Worm (Caenorhabditis elegans) whole organism, L1 larva: ENCODE data around the gene fbxb-111.

Source experiments
- C16A3.4 ChIP-seq: fragments of 150-350 bp; optimal IDR thresholded peaks from 2 replicates; lab custom pipeline; 2014; ENCODE audit warnings: missing biosample characterization, missing genetic modification characterization
- C34B4.2 ChIP-seq: sonication (generic microtip); optimal IDR thresholded peaks from 2 replicates; lab custom pipeline; 2017; ENCODE audit warnings: mild to moderate bottlenecking, missing genetic modification characterization, missing compliant biosample characterization
- Y116A8C.19 ChIP-seq: sonication (generic microtip); optimal IDR thresholded peaks from 2 replicates; lab custom pipeline; 2016; ENCODE audit warnings: missing compliant biosample characterization, missing genetic modification characterization, borderline replicate concordance
- aha-1 ChIP-seq: fragments of 150-350 bp; optimal IDR thresholded peaks from 2 replicates; lab custom pipeline; 2014; ENCODE audit warnings: missing biosample characterization, missing genetic modification characterization
- aly-2 ChIP-seq: fragments of 150-350 bp; optimal IDR thresholded peaks from 2 replicates; lab custom pipeline; 2014; ENCODE audit warnings: missing biosample characterization, missing genetic modification characterization
- blmp-1 ChIP-seq: fragments of 150-350 bp; optimal IDR thresholded peaks from 2 replicates; lab custom pipeline; 2014; ENCODE audit warnings: missing biosample characterization, missing genetic modification characterization
- ceh-63 ChIP-seq: fragments of 200-800 bp; sonication (Bioruptor generic); optimal IDR thresholded peaks from 2 replicates; lab custom pipeline; 2018; ENCODE audit warnings: mild to moderate bottlenecking, missing genetic modification characterization, missing compliant biosample characterization
- ceh-82 ChIP-seq, 3 experiments: fragments of 150-350 bp in 1 of 3; sonication (generic microtip) in 2 of 3; optimal IDR thresholded peaks; 2 replicates each; lab custom pipeline; 2014 to 2017; ENCODE audit warnings: missing biosample characterization in 3 of 3, missing genetic modification characterization in 3 of 3
- ceh-88 ChIP-seq: fragments of 200-800 bp; sonication (Bioruptor generic); IDR thresholded peaks from 2 replicates; pipeline ENCODE4 v1.3.6; 2022; ENCODE audit warnings: missing genetic modification characterization, missing compliant biosample characterization
- ces-1 ChIP-seq: fragments of 150-350 bp; optimal IDR thresholded peaks from 2 replicates; lab custom pipeline; 2014; ENCODE audit warnings: missing biosample characterization, missing genetic modification reagents, missing genetic modification characterization
- efl-1 ChIP-seq, 4 experiments: fragments of 150-350 bp; optimal IDR thresholded peaks in 3 of 4; peaks in 1 of 4; 1 replicate in 1 of 4; 2 replicates in 3 of 4; lab custom pipeline; 2014; ENCODE audit warnings: missing biosample characterization in 2 of 4, missing genetic modification characterization in 2 of 4, missing genetic modification reagents in 2 of 4
- efl-3 ChIP-seq: fragments of 200-800 bp; sonication (Bioruptor generic); optimal IDR thresholded peaks from 2 replicates; lab custom pipeline; 2018; ENCODE audit warnings: mild to moderate bottlenecking, missing genetic modification characterization, missing compliant biosample characterization
- elt-2 ChIP-seq: sonication (generic microtip); optimal IDR thresholded peaks from 2 replicates; lab custom pipeline; 2016; ENCODE audit warnings: missing genetic modification characterization, mild to moderate bottlenecking, inconsistent platforms, missing compliant biosample characterization, missing genetic modification reagents
- fkh-4 ChIP-seq: sonication (generic microtip); optimal IDR thresholded peaks from 2 replicates; lab custom pipeline; 2016; ENCODE audit warnings: missing compliant biosample characterization, missing genetic modification characterization, borderline replicate concordance
- fkh-8 ChIP-seq: sonication (generic microtip); optimal IDR thresholded peaks from 2 replicates; lab custom pipeline; 2016; ENCODE audit warnings: mild to moderate bottlenecking, missing genetic modification characterization, missing compliant biosample characterization
- fos-1 ChIP-seq: fragments of 150-350 bp; optimal IDR thresholded peaks from 2 replicates; lab custom pipeline; 2014; ENCODE audit warnings: missing biosample characterization, missing genetic modification characterization
- grh-1 ChIP-seq: fragments of 200-800 bp; sonication (Bioruptor generic); IDR thresholded peaks from 2 replicates; pipeline ENCODE4 v1.3.6; 2022; ENCODE audit warnings: missing genetic modification reagents, missing genetic modification characterization, missing compliant biosample characterization
- hlh-17 ChIP-seq: fragments of 200-800 bp; sonication (Bioruptor generic); optimal IDR thresholded peaks from 2 replicates; lab custom pipeline; 2018; ENCODE audit warnings: missing genetic modification characterization, mild to moderate bottlenecking, missing compliant biosample characterization, moderate library complexity, borderline replicate concordance
- irx-1 ChIP-seq: sonication (generic microtip); optimal IDR thresholded peaks from 2 replicates; lab custom pipeline; 2016; ENCODE audit warnings: missing genetic modification characterization, missing compliant biosample characterization
- jun-1 ChIP-seq: fragments of 150-350 bp; optimal IDR thresholded peaks from 2 replicates; lab custom pipeline; 2014; ENCODE audit warnings: missing biosample characterization, missing genetic modification reagents, missing genetic modification characterization
- lin-15B ChIP-seq: fragments of 150-350 bp; sonication (generic microtip); optimal IDR thresholded peaks from 3 replicates; lab custom pipeline; 2014; ENCODE audit warnings: missing biosample characterization, missing genetic modification characterization
- lin-35 ChIP-seq, 2 experiments: fragments of 150-350 bp; optimal IDR thresholded peaks; 2 replicates each; lab custom pipeline; 2014; ENCODE audit warnings: missing biosample characterization in 2 of 2, missing genetic modification characterization in 2 of 2, missing genetic modification reagents in 2 of 2
- lsy-2 ChIP-seq, 2 experiments: fragments of 150-350 bp; optimal IDR thresholded peaks; 2 replicates each; lab custom pipeline; 2014; ENCODE audit warnings: missing biosample characterization in 2 of 2, missing genetic modification characterization in 2 of 2
- mab-9 ChIP-seq: fragments of 200-800 bp; sonication (Bioruptor generic); IDR thresholded peaks from 2 replicates; pipeline ENCODE4 v1.3.6; 2022; ENCODE audit warnings: missing genetic modification reagents, missing genetic modification characterization, missing compliant biosample characterization
- mdl-1 ChIP-seq, 2 experiments: fragments of 150-350 bp; optimal IDR thresholded peaks; 2 replicates each; lab custom pipeline; 2014 to 2017; ENCODE audit warnings: missing biosample characterization in 2 of 2, missing genetic modification characterization in 2 of 2, inconsistent platforms in 1 of 2
- mef-2 ChIP-seq: fragments of 150-350 bp; optimal IDR thresholded peaks from 2 replicates; lab custom pipeline; 2014; ENCODE audit warnings: missing biosample characterization, missing genetic modification characterization
- mep-1 ChIP-seq: fragments of 150-350 bp; optimal IDR thresholded peaks from 2 replicates; lab custom pipeline; 2014; ENCODE audit warnings: missing biosample characterization, missing genetic modification characterization
- nhr-20 ChIP-seq: sonication (generic microtip); optimal IDR thresholded peaks from 2 replicates; lab custom pipeline; 2016; ENCODE audit warnings: mild to moderate bottlenecking, missing genetic modification characterization, missing compliant biosample characterization
- nhr-237 ChIP-seq: fragments of 150-350 bp; optimal IDR thresholded peaks from 2 replicates; lab custom pipeline; 2014; ENCODE audit warnings: missing biosample characterization, missing genetic modification characterization
- nhr-28 ChIP-seq: fragments of 150-350 bp; optimal IDR thresholded peaks from 2 replicates; lab custom pipeline; 2014; ENCODE audit warnings: missing biosample characterization, missing genetic modification characterization
- nhr-76 ChIP-seq: sonication (generic microtip); optimal IDR thresholded peaks from 2 replicates; lab custom pipeline; 2017; ENCODE audit warnings: missing biosample characterization, missing genetic modification characterization
- nhr-85 ChIP-seq: sonication (generic microtip); peaks from one replicate; lab custom pipeline; 2016; ENCODE audit warnings: missing genetic modification characterization, inconsistent platforms, missing compliant biosample characterization
- nhr-90 ChIP-seq: sonication (generic microtip); optimal IDR thresholded peaks from 2 replicates; lab custom pipeline; 2016; ENCODE audit warnings: mild to moderate bottlenecking, missing genetic modification characterization, missing compliant biosample characterization; ENCODE audit not compliant: poor library complexity
- pax-3 ChIP-seq: fragments of 200-800 bp; sonication (Bioruptor generic); optimal IDR thresholded peaks from 2 replicates; lab custom pipeline; 2018; ENCODE audit warnings: mild to moderate bottlenecking, missing genetic modification characterization, moderate library complexity, missing compliant biosample characterization
- rnt-1 ChIP-seq: sonication (generic microtip); optimal IDR thresholded peaks from 2 replicates; lab custom pipeline; 2016; ENCODE audit warnings: mild to moderate bottlenecking, missing genetic modification characterization, moderate library complexity, missing compliant biosample characterization
- snpc-4 ChIP-seq: fragments of 150-350 bp; optimal IDR thresholded peaks from 2 replicates; lab custom pipeline; 2014; ENCODE audit warnings: missing biosample characterization, missing genetic modification characterization
- snu-23 ChIP-seq: sonication (generic microtip); optimal IDR thresholded peaks from 2 replicates; lab custom pipeline; 2016; ENCODE audit warnings: missing genetic modification characterization, missing compliant biosample characterization
- sox-4 ChIP-seq: sonication (generic microtip); optimal IDR thresholded peaks from 2 replicates; lab custom pipeline; 2016; ENCODE audit warnings: missing genetic modification characterization, missing compliant biosample characterization
- sptf-1 ChIP-seq: fragments of 150-350 bp; optimal IDR thresholded peaks from 2 replicates; lab custom pipeline; 2014; ENCODE audit warnings: missing biosample characterization, missing genetic modification characterization
- sup-37 ChIP-seq: fragments of 200-800 bp; sonication (Bioruptor generic); optimal IDR thresholded peaks from 2 replicates; lab custom pipeline; 2018; ENCODE audit warnings: mild to moderate bottlenecking, missing genetic modification characterization, missing compliant biosample characterization
- tbx-2 ChIP-seq: sonication (generic microtip); optimal IDR thresholded peaks from 2 replicates; lab custom pipeline; 2016; ENCODE audit warnings: missing genetic modification characterization, missing compliant biosample characterization
- tlp-1 ChIP-seq: fragments of 150-350 bp; optimal IDR thresholded peaks from 2 replicates; lab custom pipeline; 2014; ENCODE audit warnings: missing biosample characterization, missing genetic modification characterization
- unc-130 ChIP-seq: fragments of 150-350 bp; optimal IDR thresholded peaks from 2 replicates; lab custom pipeline; 2017; ENCODE audit warnings: missing biosample characterization, missing genetic modification characterization, inconsistent platforms
- unc-30 ChIP-seq: sonication (generic microtip); optimal IDR thresholded peaks from 2 replicates; lab custom pipeline; 2017; ENCODE audit warnings: missing biosample characterization, missing genetic modification characterization
- unc-62 ChIP-seq: fragments of 150-350 bp; optimal IDR thresholded peaks from 2 replicates; lab custom pipeline; 2014; ENCODE audit warnings: missing biosample characterization, missing genetic modification reagents, missing genetic modification characterization
- unc-86 ChIP-seq: sonication (generic microtip); optimal IDR thresholded peaks from 2 replicates; lab custom pipeline; 2016; ENCODE audit warnings: missing genetic modification characterization, missing compliant biosample characterization
- unc-98 ChIP-seq: fragments of 200-800 bp; sonication (Bioruptor generic); IDR thresholded peaks from 2 replicates; pipeline ENCODE4 v1.3.6; 2022; ENCODE audit warnings: missing genetic modification characterization, missing compliant biosample characterization
- vab-15 ChIP-seq: sonication (generic microtip); optimal IDR thresholded peaks from 2 replicates; lab custom pipeline; 2017; ENCODE audit warnings: missing genotype, mild to moderate bottlenecking, missing genetic modification characterization, missing compliant biosample characterization
- zag-1 ChIP-seq: fragments of 150-350 bp; optimal IDR thresholded peaks from 2 replicates; lab custom pipeline; 2014; ENCODE audit warnings: missing biosample characterization, missing genetic modification characterization
- zip-4 ChIP-seq: fragments of 200-800 bp; sonication (Bioruptor generic); optimal IDR thresholded peaks from 2 replicates; lab custom pipeline; 2018; ENCODE audit warnings: mild to moderate bottlenecking, missing genetic modification characterization, moderate library complexity, missing compliant biosample characterization
- ztf-4 ChIP-seq: fragments of 150-350 bp; optimal IDR thresholded peaks from 2 replicates; lab custom pipeline; 2014; ENCODE audit warnings: missing biosample characterization, missing genetic modification characterization

fbxb-111 gene

ce11 chrII:2801764-2802163, 27.0 kb upstream of the fbxb-111 start (continued):
- TF ChIP-seq blmp-1 (no peak), nhr-90 (no peak), elt-2 (tag; lab: Kevin White, UChicago) (no peak), zip-4 (GFP tag; lab: Kevin White, UChicago) (no peak)

DNA sequence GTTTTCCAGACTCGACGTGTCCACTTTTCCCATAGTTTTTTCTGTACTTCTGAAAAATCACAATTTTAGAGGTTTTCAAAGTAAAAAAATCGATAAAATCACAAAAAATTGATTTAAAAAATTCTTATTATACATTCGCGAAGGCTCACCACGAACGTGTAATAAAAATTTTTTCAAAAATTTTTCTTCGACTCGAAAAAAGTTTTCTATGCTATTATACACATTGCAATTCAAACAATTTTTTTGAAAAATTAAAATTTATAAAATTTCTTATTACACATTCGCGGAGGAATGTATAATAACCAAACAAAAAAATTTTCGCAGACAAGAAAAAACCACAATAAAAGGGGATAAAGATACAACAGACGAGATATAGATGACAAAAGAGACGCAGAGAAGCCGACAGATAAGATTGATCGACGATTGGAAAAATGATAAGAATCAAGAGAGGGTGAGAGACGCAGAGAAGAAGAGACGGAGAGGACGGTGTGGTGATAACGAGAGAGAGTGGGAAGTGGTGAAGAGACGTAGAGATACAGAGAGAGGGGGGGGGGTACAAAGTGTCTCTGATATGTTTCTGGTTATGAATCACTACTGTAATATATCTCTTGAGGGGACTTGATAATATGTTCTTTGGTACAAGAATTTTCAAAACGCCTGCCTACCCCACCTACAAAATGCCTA, 25.9 kb upstream of the fbxb-111 start, which contains the start of gene nhr-119:
Gene nhr-119, minus strand, starts transcription at position 51 of the 684 bp plus-strand sequence.
- TF ChIP-seq unc-30: no peak
- peak; percentile 61 to 65 for TF ChIP-seq efl-1 (optimal IDR thresholded peaks at IDR 0.05; lab: Kevin White, UChicago)
- peak; percentile 23 to 95 for TF ChIP-seq efl-1 (GFP tag; optimal IDR thresholded peaks at IDR 0.05 in 1 of 2; lab: Kevin White, UChicago)
- no peak for TF ChIP-seq nhr-237 (tag; lab: Kevin White, UChicago)
- TF ChIP-seq snu-23 (GFP tag; lab: Kevin White, UChicago): peak; percentile 83
- no peak for TF ChIP-seq Y116A8C.19 (tag; lab: Kevin White, UChicago)
- no peak for TF ChIP-seq snpc-4 (tag; lab: Kevin White, UChicago)
- peak; percentile 90 for TF ChIP-seq nhr-20
- TF ChIP-seq ceh-82 (tag; optimal IDR thresholded peaks at IDR 0.05; lab: Kevin White, UChicago): no peak
- TF ChIP-seq sox-4 (tag; lab: Kevin White, UChicago): no peak
- no peak for TF ChIP-seq mab-9
- peak; percentile 69 to 74 for TF ChIP-seq lsy-2 (tag; optimal IDR thresholded peaks at IDR 0.05; lab: Kevin White, UChicago)
- TF ChIP-seq mef-2 (tag; lab: Kevin White, UChicago): no peak
- TF ChIP-seq rnt-1 (tag; lab: Kevin White, UChicago): peak; percentile 87
- no peak for TF ChIP-seq fkh-8
- no peak for TF ChIP-seq nhr-76 (tag; lab: Kevin White, UChicago)
- TF ChIP-seq lin-15B (tag; lab: Kevin White, UChicago): no peak
- TF ChIP-seq tbx-2 (tag; lab: Kevin White, UChicago): peak; percentile 77
- peak; percentile 19 for TF ChIP-seq C16A3.4
- no peak for TF ChIP-seq ceh-88 (GFP tag; lab: Robert Waterston, UW)
- no peak for TF ChIP-seq ceh-63 (GFP tag; lab: Kevin White, UChicago)
- peak; percentile 40 for TF ChIP-seq ztf-4
- TF ChIP-seq unc-62 (GFP tag; lab: Kevin White, UChicago): no peak
- TF ChIP-seq pax-3 (tag; lab: Kevin White, UChicago): no peak
- TF ChIP-seq ces-1 (GFP tag; lab: Kevin White, UChicago): no peak
- peak; percentile 98 for TF ChIP-seq nhr-85 (tag; lab: Kevin White, UChicago)
- TF ChIP-seq grh-1 (GFP tag; lab: Robert Waterston, UW): peak; percentile 71
- TF ChIP-seq sup-37 (GFP tag; lab: Kevin White, UChicago): no peak
- TF ChIP-seq unc-98: no peak
- TF ChIP-seq fos-1 (tag; lab: Kevin White, UChicago): no peak
- no peak for TF ChIP-seq zag-1
- peak; percentile 73 for TF ChIP-seq jun-1
- TF ChIP-seq tlp-1 (tag; lab: Kevin White, UChicago): no peak
- TF ChIP-seq unc-130 (tag; lab: Kevin White, UChicago): peak; percentile 48
- TF ChIP-seq efl-3: no peak
- TF ChIP-seq aly-2 (tag; lab: Kevin White, UChicago): no peak
- peak in 1 of 2 experiments; percentile 71 for TF ChIP-seq mdl-1 (tag; optimal IDR thresholded peaks at IDR 0.05; lab: Kevin White, UChicago)
- TF ChIP-seq C34B4.2 (tag; lab: Kevin White, UChicago): no peak
- TF ChIP-seq fkh-4 (tag; lab: Kevin White, UChicago): no peak
- TF ChIP-seq irx-1 (tag; lab: Kevin White, UChicago): peak; percentile 28
- TF ChIP-seq unc-86 (tag; lab: Kevin White, UChicago): no peak
- TF ChIP-seq nhr-90: peak; percentile 87
- TF ChIP-seq lin-35 (GFP tag; optimal IDR thresholded peaks at IDR 0.05; lab: Kevin White, UChicago): peak; percentile 6 to 69
- no peak for TF ChIP-seq hlh-17 (GFP tag; lab: Kevin White, UChicago)
- no peak for TF ChIP-seq nhr-28
- TF ChIP-seq aha-1 (tag; lab: Kevin White, UChicago): no peak
- no peak for TF ChIP-seq vab-15
- TF ChIP-seq mep-1 (tag; lab: Kevin White, UChicago): peak; percentile 52
- no peak for TF ChIP-seq sptf-1 (tag; lab: Kevin White, UChicago)
